Worm (Caenorhabditis elegans) whole organism, L4 larva: ENCODE data around the gene C26B2.7.

ENCODE experiments used
- ZK337.2 ChIP-seq: fragments of 200-800 bp; sonication (Bioruptor generic); IDR thresholded peaks from 2 replicates; pipeline ENCODE4 v1.3.6; 2022; ENCODE audit warnings: missing genetic modification reagents, missing genetic modification characterization, missing compliant biosample characterization
- ceh-82 ChIP-seq: sonication (generic microtip); optimal IDR thresholded peaks from 2 replicates; lab custom pipeline; 2017; ENCODE audit warnings: missing biosample characterization, missing genetic modification characterization
- dve-1 ChIP-seq: sonication (generic microtip); optimal IDR thresholded peaks from 2 replicates; lab custom pipeline; 2017; ENCODE audit warnings: antibody characterized with exemption, mild to moderate bottlenecking, missing genetic modification characterization, missing compliant biosample characterization; ENCODE audit not compliant: insufficient read depth
- fkh-10 ChIP-seq: fragments of 150-350 bp; optimal IDR thresholded peaks from 2 replicates; lab custom pipeline; 2014; ENCODE audit warnings: missing biosample characterization, missing genetic modification reagents, missing genetic modification characterization
- lin-13 ChIP-seq: fragments of 150-350 bp; optimal IDR thresholded peaks from 2 replicates; lab custom pipeline; 2014; ENCODE audit warnings: missing biosample characterization, missing genetic modification reagents, missing genetic modification characterization
- lin-39 ChIP-seq: fragments of 150-350 bp; optimal IDR thresholded peaks from 2 replicates; lab custom pipeline; 2014; ENCODE audit warnings: missing biosample characterization, missing genetic modification reagents, missing genetic modification characterization
- madf-9 ChIP-seq: fragments of 200-800 bp; sonication (Bioruptor generic); conservative IDR thresholded peaks from 2 replicates; pipeline ENCODE4 v1.3.6; 2022; ENCODE audit warnings: missing genetic modification reagents, missing genetic modification characterization, missing compliant biosample characterization
- nhr-28 ChIP-seq: fragments of 150-350 bp; optimal IDR thresholded peaks from 2 replicates; lab custom pipeline; 2014; ENCODE audit warnings: missing biosample characterization, missing genetic modification characterization
- nhr-42 ChIP-seq: fragments of 200-800 bp; sonication (Bioruptor generic); IDR thresholded peaks from 2 replicates; pipeline ENCODE4 v1.3.6; 2022; ENCODE audit warnings: missing genetic modification characterization, missing compliant biosample characterization
- nhr-6 ChIP-seq: fragments of 150-350 bp; optimal IDR thresholded peaks from 2 replicates; lab custom pipeline; 2014; ENCODE audit warnings: missing biosample characterization, missing genetic modification characterization
- nhr-76 ChIP-seq: fragments of 150-350 bp; optimal IDR thresholded peaks from 2 replicates; lab custom pipeline; 2014; ENCODE audit warnings: missing biosample characterization, missing genetic modification characterization
- spr-3 ChIP-seq: fragments of 200-800 bp; sonication (Bioruptor generic); optimal IDR thresholded peaks from 2 replicates; lab custom pipeline; 2018; ENCODE audit warnings: mild to moderate bottlenecking, missing genetic modification characterization, missing compliant biosample characterization
- unc-62 ChIP-seq, 3 experiments: fragments of 150-350 bp in 1 of 3; sonication (generic microtip); optimal IDR thresholded peaks in 2 of 3; peaks in 1 of 3; 1 replicate in 1 of 3; 2 replicates in 2 of 3; lab custom pipeline; 2014 to 2017; ENCODE audit warnings: missing biosample characterization in 3 of 3, missing genetic modification characterization in 3 of 3, missing genetic modification reagents in 3 of 3, missing genotype in 1 of 3
- ztf-11 ChIP-seq: fragments of 150-350 bp; optimal IDR thresholded peaks from 2 replicates; lab custom pipeline; 2014; ENCODE audit warnings: missing biosample characterization, missing genetic modification characterization

DNA sequence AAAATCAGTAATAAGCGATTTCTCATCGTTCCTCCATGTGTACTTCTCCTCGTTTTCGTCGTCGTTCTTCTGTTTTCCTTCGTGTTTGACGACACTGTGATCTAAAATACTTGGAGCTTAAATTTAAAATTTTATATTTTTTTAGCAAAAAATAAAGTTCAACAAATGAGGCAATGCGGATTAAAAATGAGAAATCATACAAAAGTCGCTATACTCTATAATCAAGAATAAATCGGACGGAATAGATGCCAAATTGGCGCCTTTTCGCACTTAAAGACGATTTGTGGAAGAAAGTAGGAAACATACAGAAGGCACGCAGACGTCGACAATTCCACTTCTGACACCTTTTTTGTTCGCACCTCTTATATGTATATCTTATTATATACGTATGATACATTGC lies 12.1 kb upstream of the C26B2.7 start, which contains the start of gene rig-4:
- no peak for TF ChIP-seq nhr-28 (tag; lab: Kevin White, UChicago)
- TF ChIP-seq unc-62 (GFP tag; optimal IDR thresholded peaks at IDR 0.05 in 1 of 2; lab: Kevin White, UChicago) = no peak
- no peak for TF ChIP-seq unc-62 (tag; optimal IDR thresholded peaks at IDR 0.05; lab: Kevin White, UChicago)
- no peak for TF ChIP-seq lin-13
- TF ChIP-seq fkh-10 (GFP tag; lab: Kevin White, UChicago) = no peak
- no peak for TF ChIP-seq ceh-82 (tag; lab: Kevin White, UChicago)
- no peak for TF ChIP-seq lin-39 (tag; lab: Kevin White, UChicago)
- no peak for TF ChIP-seq nhr-6
- no peak for TF ChIP-seq ZK337.2 (GFP tag; lab: Robert Waterston, UW)
- no peak for TF ChIP-seq nhr-42
- TF ChIP-seq ztf-11 (tag; lab: Kevin White, UChicago) = no peak
- TF ChIP-seq spr-3 (GFP tag; lab: Kevin White, UChicago) = no peak
- no peak for TF ChIP-seq nhr-76 (tag; lab: Kevin White, UChicago)
- TF ChIP-seq madf-9 = no peak
- no peak for TF ChIP-seq dve-1
